Fruit fly (Drosophila melanogaster) whole organism, wandering third instar larva: ENCODE results near the gene CG15547.

Experiments
- Abd-B ChIP-seq: fragments of >200 bp; optimal IDR thresholded peaks from 2 replicates; lab custom pipeline; 2017; ENCODE audit warnings: missing biosample characterization, missing genetic modification characterization
- CG9705 ChIP-seq: fragments of 200-800 bp; sonication (Bioruptor generic); optimal IDR thresholded peaks from 2 replicates; lab custom pipeline; 2018; ENCODE audit warnings: missing biosample characterization, mild to moderate bottlenecking, missing genetic modification characterization
- GATAd ChIP-seq: sonication (Bioruptor generic); optimal IDR thresholded peaks from 2 replicates; lab custom pipeline; 2016; ENCODE audit warnings: missing biosample characterization, missing genetic modification characterization
- Jra ChIP-seq: sonication (Bioruptor generic); optimal IDR thresholded peaks from 2 replicates; lab custom pipeline; 2016; ENCODE audit warnings: missing biosample characterization, missing genetic modification characterization
- Sp1 ChIP-seq: fragments of 200-800 bp; sonication (Bioruptor generic); optimal IDR thresholded peaks from 3 replicates; lab custom pipeline; 2019; ENCODE audit warnings: missing biosample characterization, mild to moderate bottlenecking, missing genetic modification characterization, moderate library complexity
- dsf ChIP-seq: sonication (Bioruptor generic); optimal IDR thresholded peaks from 2 replicates; lab custom pipeline; 2016; ENCODE audit warnings: missing biosample characterization, missing genetic modification characterization, borderline replicate concordance
- ey ChIP-seq: fragments of 200-800 bp; sonication (Bioruptor generic); optimal IDR thresholded peaks from 2 replicates; lab custom pipeline; 2016; ENCODE audit warnings: missing biosample characterization, missing genetic modification characterization
- h ChIP-seq: fragments of 200-800 bp; sonication (Bioruptor generic); optimal IDR thresholded peaks from 3 replicates; lab custom pipeline; 2016; ENCODE audit warnings: missing biosample characterization, mild to moderate bottlenecking, missing genetic modification characterization
- psq ChIP-seq: fragments of 200-800 bp; sonication (Bioruptor generic); optimal IDR thresholded peaks from 3 replicates; lab custom pipeline; 2017; ENCODE audit warnings: missing biosample characterization, mild to moderate bottlenecking, missing genetic modification characterization, moderate library complexity
- usp ChIP-seq: fragments of >200 bp; optimal IDR thresholded peaks from 2 replicates; lab custom pipeline; 2017; ENCODE audit warnings: missing biosample characterization, missing genetic modification characterization

- TF ChIP-seq Abd-B (GFP tag; lab: Kevin White, UChicago), result no peak
- no peak for TF ChIP-seq dsf
- no peak for TF ChIP-seq psq
- TF ChIP-seq usp (GFP tag; lab: Kevin White, UChicago), result no peak
- no peak for TF ChIP-seq GATAd (GFP tag; lab: Kevin White, UChicago)
- TF ChIP-seq CG9705 (GFP tag; lab: Kevin White, UChicago), result no peak
- no peak for TF ChIP-seq ey (GFP tag; lab: Kevin White, UChicago)
- no peak for TF ChIP-seq Jra (GFP tag; lab: Kevin White, UChicago)
- TF ChIP-seq h, result no peak
- no peak for TF ChIP-seq Sp1
Observed at dm6 chr3R:30915235-30915634, 31.9 kb upstream of the CG15547 start.
